Worm (Caenorhabditis elegans) whole organism, L3 larva: Measurements from ENCODE around the gene Y53F4B.14.
"Not testable (repeated sequence)": the region's sequence is repeated elsewhere in the genome, so short reads cannot be mapped to it uniquely, and the experiment has no call there.

ENCODE experiments used
- R02D3.7 ChIP-seq: fragments of 150-350 bp; optimal IDR thresholded peaks from 2 replicates; lab custom pipeline; 2014; ENCODE audit warnings: missing biosample characterization, missing genetic modification characterization
- ZK546.5 ChIP-seq: sonication (generic microtip); optimal IDR thresholded peaks from 2 replicates; lab custom pipeline; 2017; ENCODE audit warnings: missing biosample characterization, missing genetic modification characterization
- ama-1 ChIP-seq: fragments of 150-350 bp; optimal IDR thresholded peaks from 2 replicates; lab custom pipeline; 2018
- ceh-16 ChIP-seq: sonication (generic microtip); optimal IDR thresholded peaks from 2 replicates; lab custom pipeline; 2017; ENCODE audit warnings: missing biosample characterization, missing genetic modification characterization
- daf-12 ChIP-seq: fragments of 150-350 bp; optimal IDR thresholded peaks from 2 replicates; lab custom pipeline; 2014; ENCODE audit warnings: missing biosample characterization, missing genetic modification reagents, missing genetic modification characterization
- egl-27 ChIP-seq: sonication (generic microtip); optimal IDR thresholded peaks from 4 replicates; lab custom pipeline; 2017; ENCODE audit warnings: missing biosample characterization, missing genetic modification reagents, missing genetic modification characterization
- egl-5 ChIP-seq: fragments of 150-350 bp; optimal IDR thresholded peaks from 2 replicates; lab custom pipeline; 2017; ENCODE audit warnings: missing biosample characterization, missing genetic modification reagents, missing genetic modification characterization, inconsistent platforms
- elt-3 ChIP-seq, 3 experiments: fragments of 150-350 bp in 1 of 3; sonication (generic microtip) in 2 of 3; optimal IDR thresholded peaks; 2 replicates in 2 of 3; 4 replicates in 1 of 3; lab custom pipeline; 2014 to 2017; ENCODE audit warnings: missing biosample characterization in 3 of 3, missing genetic modification characterization in 3 of 3
- eor-1 ChIP-seq, 2 experiments: fragments of 150-350 bp; optimal IDR thresholded peaks; 2 replicates each; lab custom pipeline; 2014 to 2018; ENCODE audit warnings: missing biosample characterization in 2 of 2, missing genetic modification characterization in 2 of 2
- fos-1 ChIP-seq: fragments of 150-350 bp; optimal IDR thresholded peaks from 2 replicates; lab custom pipeline; 2014; ENCODE audit warnings: missing biosample characterization, missing genetic modification characterization
- jun-1 ChIP-seq: fragments of 150-350 bp; optimal IDR thresholded peaks from 2 replicates; lab custom pipeline; 2014; ENCODE audit warnings: missing biosample characterization, missing genetic modification reagents, missing genetic modification characterization
- lin-15B ChIP-seq: fragments of 150-350 bp; optimal IDR thresholded peaks from 2 replicates; lab custom pipeline; 2014; ENCODE audit warnings: missing biosample characterization, missing genetic modification characterization
- lin-39 ChIP-seq: fragments of 150-350 bp; optimal IDR thresholded peaks from 2 replicates; lab custom pipeline; 2018; ENCODE audit warnings: missing biosample characterization, missing genetic modification reagents, missing genetic modification characterization
- lsy-12 ChIP-seq: sonication (generic microtip); optimal IDR thresholded peaks from 2 replicates; lab custom pipeline; 2016; ENCODE audit warnings: mild to moderate bottlenecking, missing genetic modification characterization, missing compliant biosample characterization
- mdl-1 ChIP-seq: fragments of 150-350 bp; optimal IDR thresholded peaks from 2 replicates; lab custom pipeline; 2014; ENCODE audit warnings: missing biosample characterization, missing genetic modification characterization
- mml-1 ChIP-seq: fragments of 150-350 bp; sonication (generic microtip); optimal IDR thresholded peaks from 3 replicates; lab custom pipeline; 2014; ENCODE audit warnings: missing biosample characterization, missing genetic modification characterization
- nfya-1 ChIP-seq: sonication (generic microtip); optimal IDR thresholded peaks from 2 replicates; lab custom pipeline; 2017; ENCODE audit warnings: missing genetic modification characterization, mild to moderate bottlenecking, missing compliant biosample characterization, antibody characterized with exemption, moderate library complexity; ENCODE audit not compliant: insufficient read depth
- nhr-11 ChIP-seq: fragments of 150-350 bp; optimal IDR thresholded peaks from 2 replicates; lab custom pipeline; 2014; ENCODE audit warnings: missing biosample characterization, missing genetic modification characterization
- nhr-23 ChIP-seq: fragments of 150-350 bp; optimal IDR thresholded peaks from 2 replicates; lab custom pipeline; 2014; ENCODE audit warnings: missing biosample characterization, missing genetic modification reagents, missing genetic modification characterization
- nhr-237 ChIP-seq: fragments of 150-350 bp; optimal IDR thresholded peaks from 2 replicates; lab custom pipeline; 2014; ENCODE audit warnings: missing biosample characterization, missing genetic modification characterization
- nhr-25 ChIP-seq: sonication (generic microtip); optimal IDR thresholded peaks from 2 replicates; lab custom pipeline; 2017; ENCODE audit warnings: missing biosample characterization, missing genetic modification characterization
- nhr-28 ChIP-seq: fragments of 150-350 bp; optimal IDR thresholded peaks from 2 replicates; lab custom pipeline; 2014; ENCODE audit warnings: missing biosample characterization, missing genetic modification characterization
- nhr-76 ChIP-seq: fragments of 150-350 bp; sonication (generic microtip); optimal IDR thresholded peaks from 5 replicates; lab custom pipeline; 2014; ENCODE audit warnings: missing biosample characterization, missing genetic modification characterization
- pqm-1 ChIP-seq: fragments of 150-350 bp; optimal IDR thresholded peaks from 2 replicates; lab custom pipeline; 2017; ENCODE audit warnings: missing biosample characterization, missing genetic modification characterization, inconsistent platforms
- tbx-2 ChIP-seq: sonication (generic microtip); optimal IDR thresholded peaks from 2 replicates; lab custom pipeline; 2016; ENCODE audit warnings: mild to moderate bottlenecking, missing genetic modification characterization, missing compliant biosample characterization
- ztf-11 ChIP-seq: fragments of 150-350 bp; optimal IDR thresholded peaks from 2 replicates; lab custom pipeline; 2014; ENCODE audit warnings: missing biosample characterization, missing genetic modification characterization
- ztf-4 ChIP-seq: fragments of 150-350 bp; optimal IDR thresholded peaks from 2 replicates; lab custom pipeline; 2014; ENCODE audit warnings: missing biosample characterization, missing genetic modification characterization

The Y53F4B.14 gene

ce11 chrII:15037782-15038181, at the start of gene Y53F4B.14:
TSS of gene Y53F4B.14 (plus strand) at chrII:15037991.
- TF ChIP-seq mdl-1 (tag; lab: Kevin White, UChicago) (no peak), daf-12 (tag; lab: Kevin White, UChicago) (no peak), nhr-25 (tag; lab: Kevin White, UChicago) (no peak), eor-1 (tag; optimal IDR thresholded peaks at IDR 0.05; lab: Kevin White, UChicago) (no peak), egl-27 (tag; lab: Kevin White, UChicago) (no peak), nhr-23 (tag; lab: Kevin White, UChicago) (no peak), fos-1 (tag; lab: Kevin White, UChicago) (no peak), elt-3 (tag; optimal IDR thresholded peaks at IDR 0.05; lab: Kevin White, UChicago) (no peak), ZK546.5 (tag; lab: Kevin White, UChicago) (no peak), jun-1 (tag; lab: Kevin White, UChicago) (no peak), lsy-12 (tag; lab: Kevin White, UChicago) (no peak), nhr-76 (no peak)
- TF ChIP-seq, all 47 proteins: peak for 0

- not testable (repeated sequence) for TF ChIP-seq lsy-12, mml-1, ztf-11 (tag; lab: Kevin White, UChicago)
- TF ChIP-seq, all 47 proteins: peak for 0; not testable (repeated sequence) for 47
Measured at ce11 chrII:14988171-14988570, 49.6 kb upstream of the Y53F4B.14 start, which contains the start of gene Y53F4B.43. TSS of gene Y53F4B.43 (plus strand) at chrII:14988471.

- not testable (repeated sequence) for TF ChIP-seq mml-1, fos-1, pqm-1 (tag; lab: Kevin White, UChicago)
Measured at ce11 chrII:14992598-14992997, 45.2 kb upstream of the Y53F4B.14 start, which contains the start of gene Y53F4B.7. TSS of gene Y53F4B.7 (plus strand) at chrII:14992898.

- TF ChIP-seq ceh-16 (tag; lab: Kevin White, UChicago) = no peak
- no peak for TF ChIP-seq ZK546.5 (tag; lab: Kevin White, UChicago)
- TF ChIP-seq R02D3.7 (tag; lab: Kevin White, UChicago) = no peak
- TF ChIP-seq nhr-11 (tag; lab: Kevin White, UChicago) = no peak
- no peak for TF ChIP-seq nhr-237 (tag; lab: Kevin White, UChicago)
- no peak for TF ChIP-seq ztf-4 (tag; lab: Kevin White, UChicago)
Measured at ce11 chrII:15003410-15003809, 34.4 kb upstream of the Y53F4B.14 start, which contains the start of gene Y53F4B.10. TSS of gene Y53F4B.10 (minus strand) at chrII:15003510.

- TF ChIP-seq R02D3.7 (tag; lab: Kevin White, UChicago) (peak; percentile 36), egl-5 (no peak), pqm-1 (tag; lab: Kevin White, UChicago) (no peak), lin-15B (tag; lab: Kevin White, UChicago) (peak; percentile 34), ztf-11 (tag; lab: Kevin White, UChicago) (no peak)
Measured at ce11 chrII:15004538-15004937, 33.3 kb upstream of the Y53F4B.14 start.

ce11 chrII:15005118-15005517, 32.7 kb upstream of the Y53F4B.14 start:
- TF ChIP-seq lin-39 (tag; lab: Kevin White, UChicago) (no peak), pqm-1 (tag; lab: Kevin White, UChicago) (no peak), ztf-4 (tag; lab: Kevin White, UChicago) (no peak), lin-15B (tag; lab: Kevin White, UChicago) (no peak), tbx-2 (tag; lab: Kevin White, UChicago) (no peak), elt-3 (tag; optimal IDR thresholded peaks at IDR 0.05; lab: Kevin White, UChicago) (no peak), nhr-23 (tag; lab: Kevin White, UChicago) (no peak), daf-12 (tag; lab: Kevin White, UChicago) (no peak), nfya-1 (tag; lab: Kevin White, UChicago) (no peak), ama-1 (lab: Kevin White, UChicago) (no peak)

ce11 chrII:15008481-15009057, 29.2 kb upstream of the Y53F4B.14 start:
- no peak for TF ChIP-seq mdl-1 (tag; lab: Kevin White, UChicago)
- TF ChIP-seq nhr-28 (tag; lab: Kevin White, UChicago) = no peak
- no peak for TF ChIP-seq eor-1 (tag; optimal IDR thresholded peaks at IDR 0.05; lab: Kevin White, UChicago)
- TF ChIP-seq egl-27 (tag; lab: Kevin White, UChicago) = no peak
